Worm (Caenorhabditis elegans): Measurements from ENCODE around the gene crn-3.

- no peak for TF ChIP-seq nhr-28 (tag; optimal IDR thresholded peaks at IDR 0.05)
- TF ChIP-seq unc-39 (tag; optimal IDR thresholded peaks at IDR 0.05), result no peak
- no peak for TF ChIP-seq snpc-4 (tag; optimal IDR thresholded peaks at IDR 0.05)
- no peak for TF ChIP-seq lin-32 (GFP tag; optimal IDR thresholded peaks at IDR 0.05)
Observed at ce11 chrII:10545213-10545612, 42.6 kb upstream of the crn-3 start.
